Fruit fly (Drosophila melanogaster) whole organism, embryonic: Measurements from ENCODE around the gene pr.

ENCODE experiments used
- Aef1 ChIP-seq: fragments of 200-800 bp; sonication (Bioruptor generic); IDR thresholded peaks from 3 replicates; pipeline ENCODE4 v1.3.6; 2022; ENCODE audit warnings: missing biosample characterization, missing genetic modification characterization
- CG10321 ChIP-seq: fragments of 200-800 bp; sonication (Bioruptor generic); IDR thresholded peaks from 2 replicates; pipeline ENCODE4 v1.3.6; 2022; ENCODE audit warnings: missing biosample characterization, missing genetic modification characterization
- CG10462 ChIP-seq: fragments of 200-800 bp; sonication (Bioruptor generic); optimal IDR thresholded peaks from 2 replicates; lab custom pipeline; 2016; ENCODE audit warnings: missing biosample characterization, missing genetic modification characterization
- CG12155 ChIP-seq: fragments of 200-800 bp; sonication (Bioruptor generic); optimal IDR thresholded peaks from 3 replicates; lab custom pipeline; 2016; ENCODE audit warnings: missing biosample characterization, missing genetic modification characterization
- CG12299 ChIP-seq: fragments of 200-800 bp; sonication (Bioruptor generic); optimal IDR thresholded peaks from 2 replicates; lab custom pipeline; 2018; ENCODE audit warnings: missing biosample characterization, mild to moderate bottlenecking, missing genetic modification characterization
- CG14860 ChIP-seq: fragments of 200-800 bp; sonication (Bioruptor generic); IDR thresholded peaks from 3 replicates; pipeline ENCODE4 v1.3.6; 2022; ENCODE audit warnings: missing biosample characterization, missing genetic modification characterization; ENCODE audit not compliant: partially characterized antibody
- CG15269 ChIP-seq: fragments of 200-800 bp; sonication (Bioruptor generic); optimal IDR thresholded peaks from 2 replicates; lab custom pipeline; 2018; ENCODE audit warnings: missing biosample characterization, mild to moderate bottlenecking, missing genetic modification characterization, moderate library complexity
- CG1529 ChIP-seq: fragments of 200-800 bp; sonication (Bioruptor generic); optimal IDR thresholded peaks from 3 replicates; lab custom pipeline; 2018; ENCODE audit warnings: missing biosample characterization, missing genetic modification characterization
- CG1603 ChIP-seq: fragments of 200-800 bp; sonication (Bioruptor generic); optimal IDR thresholded peaks from 2 replicates; lab custom pipeline; 2019; ENCODE audit warnings: missing biosample characterization, mild to moderate bottlenecking, missing genetic modification characterization, moderate library complexity
- CG17359 ChIP-seq: fragments of 200-800 bp; sonication (Bioruptor generic); optimal IDR thresholded peaks from 3 replicates; lab custom pipeline; 2018; ENCODE audit warnings: missing biosample characterization, mild to moderate bottlenecking, missing genetic modification characterization, moderate library complexity
- CG17361 ChIP-seq: fragments of 200-800 bp; sonication (Bioruptor generic); IDR thresholded peaks from 3 replicates; pipeline ENCODE4 v1.3.6; 2022; ENCODE audit warnings: missing biosample characterization, missing genetic modification characterization
- CG2202 ChIP-seq: fragments of 200-800 bp; sonication (Bioruptor generic); optimal IDR thresholded peaks from 2 replicates; lab custom pipeline; 2018; ENCODE audit warnings: missing biosample characterization, mild to moderate bottlenecking, missing genetic modification characterization
- CG31388 ChIP-seq: fragments of 200-800 bp; sonication (Bioruptor generic); optimal IDR thresholded peaks from 2 replicates; lab custom pipeline; 2016; ENCODE audit warnings: missing biosample characterization, missing genetic modification characterization
- CG3281 ChIP-seq: fragments of 200-800 bp; sonication (Bioruptor generic); optimal IDR thresholded peaks from 3 replicates; lab custom pipeline; 2017; ENCODE audit warnings: missing biosample characterization, mild to moderate bottlenecking, missing genetic modification characterization
- CG33213 ChIP-seq: fragments of 200-800 bp; sonication (Bioruptor generic); optimal IDR thresholded peaks from 3 replicates; lab custom pipeline; 2016; ENCODE audit warnings: missing biosample characterization, missing genetic modification characterization
- CG4404 ChIP-seq: fragments of 200-800 bp; sonication (Bioruptor generic); IDR thresholded peaks from 2 replicates; pipeline ENCODE4 v1.3.6; 2022; ENCODE audit warnings: missing biosample characterization, missing genetic modification characterization
- CG5180 ChIP-seq: fragments of 200-800 bp; sonication (Bioruptor generic); optimal IDR thresholded peaks from 3 replicates; lab custom pipeline; 2017; ENCODE audit warnings: missing biosample characterization, missing genetic modification characterization, mild to moderate bottlenecking, moderate library complexity, missing genetic modification reagents
- CG7987 ChIP-seq: fragments of 200-800 bp; sonication (Bioruptor generic); optimal IDR thresholded peaks from 2 replicates; lab custom pipeline; 2018; ENCODE audit warnings: missing biosample characterization, mild to moderate bottlenecking, missing genetic modification characterization, moderate library complexity
- CG8089 ChIP-seq: fragments of 200-800 bp; sonication (Bioruptor generic); optimal IDR thresholded peaks from 3 replicates; lab custom pipeline; 2016; ENCODE audit warnings: missing biosample characterization, missing genetic modification characterization
- CG9932 ChIP-seq: fragments of 200-800 bp; sonication (Bioruptor generic); IDR thresholded peaks from 2 replicates; pipeline ENCODE4 v1.3.6; 2022; ENCODE audit warnings: missing biosample characterization, missing genetic modification characterization
- Chrac-16 ChIP-seq: fragments of 200-800 bp; sonication (Bioruptor generic); optimal IDR thresholded peaks from 3 replicates; lab custom pipeline; 2016; ENCODE audit warnings: missing biosample characterization, missing genetic modification characterization
- D ChIP-seq, 2 experiments: fragments of 200-800 bp in 1 of 2; fragments of >200 bp in 1 of 2; sonication (Bioruptor generic) in 1 of 2; optimal IDR thresholded peaks; 2 replicates in 1 of 2; 3 replicates in 1 of 2; lab custom pipeline; 2017; ENCODE audit warnings: mild to moderate bottlenecking in 1 of 2, missing biosample characterization in 1 of 2, missing genetic modification characterization in 1 of 2, missing genetic modification reagents in 1 of 2
- Dbx ChIP-seq: fragments of 200-800 bp; sonication (Bioruptor generic); IDR thresholded peaks from 3 replicates; pipeline ENCODE4 v1.3.6; 2022; ENCODE audit warnings: missing biosample characterization, missing genetic modification characterization
- HLH3B ChIP-seq: fragments of 200-800 bp; sonication (Bioruptor generic); IDR thresholded peaks from 2 replicates; pipeline ENCODE4 v1.3.6; 2022; ENCODE audit warnings: missing biosample characterization, missing genetic modification characterization
- Lhr ChIP-seq: fragments of 200-800 bp; sonication (Bioruptor generic); optimal IDR thresholded peaks from 3 replicates; lab custom pipeline; 2017; ENCODE audit warnings: mild to moderate bottlenecking, missing biosample characterization, missing genetic modification reagents, missing genetic modification characterization
- Max ChIP-seq: fragments of 200-800 bp; sonication (Bioruptor generic); optimal IDR thresholded peaks from 2 replicates; lab custom pipeline; 2016; ENCODE audit warnings: missing biosample characterization, mild to moderate bottlenecking, missing genetic modification characterization
- NC2α ChIP-seq: fragments of 200-800 bp; sonication (Bioruptor generic); optimal IDR thresholded peaks from 2 replicates; lab custom pipeline; 2016; ENCODE audit warnings: missing biosample characterization, missing genetic modification characterization
- NK7.1 ChIP-seq: fragments of 200-800 bp; sonication (Bioruptor generic); optimal IDR thresholded peaks from 3 replicates; lab custom pipeline; 2016; ENCODE audit warnings: missing biosample characterization, missing genetic modification characterization
- NfI ChIP-seq: fragments of 200-800 bp; sonication (Bioruptor generic); optimal IDR thresholded peaks from 3 replicates; lab custom pipeline; 2018; ENCODE audit warnings: missing biosample characterization, mild to moderate bottlenecking, missing genetic modification characterization, moderate library complexity
- Optix ChIP-seq: fragments of 200-800 bp; sonication (Bioruptor generic); IDR thresholded peaks from 3 replicates; pipeline ENCODE4 v1.3.6; 2022; ENCODE audit warnings: missing biosample characterization, missing genetic modification characterization
- Sin3A ChIP-seq: fragments of >200 bp; optimal IDR thresholded peaks from 2 replicates; lab custom pipeline; 2018
- Ssrp ChIP-seq: fragments of 200-800 bp; sonication (Bioruptor generic); optimal IDR thresholded peaks from 2 replicates; lab custom pipeline; 2018; ENCODE audit warnings: missing biosample characterization, mild to moderate bottlenecking, missing genetic modification characterization, moderate library complexity
- Taf1 ChIP-seq: fragments of 200-800 bp; sonication (Bioruptor generic); IDR thresholded peaks from 2 replicates; pipeline ENCODE4 v1.3.6; 2022; ENCODE audit warnings: missing biosample characterization, missing genetic modification characterization
- Xrp1 ChIP-seq: fragments of 200-800 bp; sonication (Bioruptor generic); IDR thresholded peaks from 2 replicates; pipeline ENCODE4 v1.3.6; 2022; ENCODE audit warnings: missing biosample characterization, missing genetic modification characterization
- ase ChIP-seq: fragments of 200-800 bp; sonication (Bioruptor generic); IDR thresholded peaks from 3 replicates; pipeline ENCODE4 v1.3.6; 2022; ENCODE audit warnings: missing biosample characterization, missing genetic modification characterization
- dysf ChIP-seq: fragments of 200-800 bp; sonication (Bioruptor generic); IDR thresholded peaks from 3 replicates; pipeline ENCODE4 v1.3.6; 2022; ENCODE audit warnings: missing biosample characterization, missing genetic modification characterization
- fd102C ChIP-seq: fragments of 200-800 bp; sonication (Bioruptor generic); optimal IDR thresholded peaks from 2 replicates; lab custom pipeline; 2018; ENCODE audit warnings: missing biosample characterization, mild to moderate bottlenecking, missing genetic modification characterization, moderate library complexity
- gfzf ChIP-seq: fragments of 200-800 bp; sonication (Bioruptor generic); optimal IDR thresholded peaks from 2 replicates; lab custom pipeline; 2016; ENCODE audit warnings: missing biosample characterization, mild to moderate bottlenecking, missing genetic modification characterization, moderate library complexity
- kay ChIP-seq: fragments of 200-800 bp; sonication (Bioruptor generic); optimal IDR thresholded peaks from 2 replicates; lab custom pipeline; 2016; ENCODE audit warnings: missing biosample characterization, missing genetic modification characterization
- kni ChIP-seq: fragments of 200-800 bp; sonication (Bioruptor generic); optimal IDR thresholded peaks from 3 replicates; lab custom pipeline; 2017; ENCODE audit warnings: mild to moderate bottlenecking, missing biosample characterization, missing genetic modification reagents, missing genetic modification characterization
- lbe ChIP-seq: fragments of 200-800 bp; sonication (Bioruptor generic); optimal IDR thresholded peaks from 2 replicates; lab custom pipeline; 2016; ENCODE audit warnings: missing biosample characterization, mild to moderate bottlenecking, missing genetic modification characterization
- lmd ChIP-seq: fragments of 200-800 bp; sonication (Bioruptor generic); IDR thresholded peaks from 2 replicates; pipeline ENCODE4 v1.3.6; 2022; ENCODE audit warnings: missing biosample characterization, missing genetic modification characterization
- lola ChIP-seq, 3 experiments: fragments of >200 bp in 2 of 3; fragments of 200-800 bp in 1 of 3; sonication (Bioruptor generic) in 1 of 3; optimal IDR thresholded peaks; 2 replicates each; lab custom pipeline; 2017 to 2019; ENCODE audit warnings: missing biosample characterization in 3 of 3, missing genetic modification characterization in 3 of 3, mild to moderate bottlenecking in 1 of 3, moderate library complexity in 1 of 3
- pita ChIP-seq: fragments of 200-800 bp; sonication (Bioruptor generic); optimal IDR thresholded peaks from 2 replicates; lab custom pipeline; 2017; ENCODE audit warnings: missing biosample characterization, mild to moderate bottlenecking, missing genetic modification characterization
- psq ChIP-seq: fragments of 200-800 bp; sonication (Bioruptor generic); optimal IDR thresholded peaks from 2 replicates; lab custom pipeline; 2017; ENCODE audit warnings: missing biosample characterization, missing genetic modification characterization
- ranshi ChIP-seq: fragments of 200-800 bp; sonication (Bioruptor generic); IDR thresholded peaks from 2 replicates; pipeline ENCODE4 v1.3.6; 2022; ENCODE audit warnings: missing biosample characterization, missing genetic modification characterization
- repo ChIP-seq: fragments of 200-800 bp; sonication (Bioruptor generic); optimal IDR thresholded peaks from 2 replicates; lab custom pipeline; 2016; ENCODE audit warnings: missing biosample characterization, missing genetic modification characterization
- sisA ChIP-seq: fragments of 200-800 bp; sonication (Bioruptor generic); IDR thresholded peaks from 2 replicates; pipeline ENCODE4 v1.3.6; 2022; ENCODE audit warnings: missing biosample characterization, missing genetic modification characterization
- slou ChIP-seq: fragments of 200-800 bp; sonication (Bioruptor generic); optimal IDR thresholded peaks from 3 replicates; lab custom pipeline; 2016; ENCODE audit warnings: missing biosample characterization, missing genetic modification characterization
- so ChIP-seq: fragments of 200-800 bp; sonication (Bioruptor generic); IDR thresholded peaks from 3 replicates; pipeline ENCODE4 v1.3.6; 2022; ENCODE audit warnings: missing biosample characterization, missing genetic modification characterization
- vfl ChIP-seq: fragments of 200-800 bp; sonication (Bioruptor generic); optimal IDR thresholded peaks from 2 replicates; lab custom pipeline; 2016; ENCODE audit warnings: missing biosample characterization, missing genetic modification characterization
- wdn ChIP-seq: fragments of 200-800 bp; sonication (Bioruptor generic); IDR thresholded peaks from 2 replicates; pipeline ENCODE4 v1.3.6; 2022; ENCODE audit warnings: missing biosample characterization, missing genetic modification characterization

pr gene

DNA sequence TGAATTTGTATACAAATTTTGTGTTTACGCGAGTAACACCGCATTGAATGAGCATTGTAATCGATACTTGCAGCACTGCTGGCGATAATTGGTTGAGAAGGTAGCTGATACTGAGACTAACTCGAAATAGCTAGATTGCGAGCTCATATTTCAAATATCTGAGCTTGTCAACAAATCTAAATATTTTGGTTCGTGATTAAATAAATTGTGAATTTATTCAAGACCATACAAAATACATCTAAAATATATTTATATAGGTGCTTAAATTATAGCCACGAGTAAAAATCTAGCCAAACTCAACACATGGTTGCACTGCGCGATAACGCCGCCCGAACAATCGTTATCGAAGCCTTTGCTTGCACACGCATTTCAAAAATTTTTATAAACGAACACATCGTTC lies 18.5 kb upstream of the pr start, which contains the start of the genes Taf13 and nesd (continued):
- TF ChIP-seq Dbx (GFP tag; lab: Robert Waterston, UW), result no peak; the same call in 2 of the 3 replicates
- peak; percentile 33 for TF ChIP-seq slou (GFP tag; lab: Kevin White, UChicago)
- no peak for TF ChIP-seq CG31388
- TF ChIP-seq gfzf, result no peak
- TF ChIP-seq Ssrp (tag; lab: Kevin White, UChicago), result peak; percentile 10
- TF ChIP-seq kay (GFP tag; lab: Kevin White, UChicago), result no peak
- TF ChIP-seq Optix, result no peak
- no peak for TF ChIP-seq HLH3B
- no peak for TF ChIP-seq repo
- TF ChIP-seq lola (GFP tag; optimal IDR thresholded peaks at IDR 0.05; lab: Kevin White, UChicago), result peak in 1 of 3 experiments; percentile 46
- TF ChIP-seq CG2202 (tag; lab: Kevin White, UChicago), result no peak
- no peak for TF ChIP-seq CG12299 (tag; lab: Kevin White, UChicago)
- peak; percentile 18 for TF ChIP-seq CG33213 (GFP tag; lab: Kevin White, UChicago)
- no peak for TF ChIP-seq psq (GFP tag; lab: Kevin White, UChicago)
- no peak for TF ChIP-seq kni (GFP tag; lab: Kevin White, UChicago)
- TF ChIP-seq lbe (GFP tag; lab: Kevin White, UChicago), result peak; percentile 27
- TF ChIP-seq D (optimal IDR thresholded peaks at IDR 0.05; lab: Kevin White, UChicago), result no peak
- no peak for TF ChIP-seq D (GFP tag; optimal IDR thresholded peaks at IDR 0.05; lab: Kevin White, UChicago)
- TF ChIP-seq so (GFP tag; lab: Robert Waterston, UW), result no peak
- TF ChIP-seq CG10321 (GFP tag; lab: Robert Waterston, UW), result no peak
- peak; percentile 11 for TF ChIP-seq Chrac-16 (GFP tag; lab: Kevin White, UChicago)
- TF ChIP-seq sisA (GFP tag; lab: Robert Waterston, UW), result no peak
- no peak for TF ChIP-seq NC2α (GFP tag; lab: Kevin White, UChicago)
- no peak for TF ChIP-seq vfl (GFP tag; lab: Kevin White, UChicago)
- TF ChIP-seq Lhr (GFP tag; lab: Kevin White, UChicago), result peak; percentile 55
- no peak for TF ChIP-seq Aef1 (GFP tag; lab: Robert Waterston, UW)
- TF ChIP-seq CG17361 (GFP tag; lab: Robert Waterston, UW), result peak; percentile 77
- TF ChIP-seq ranshi (GFP tag; lab: Robert Waterston, UW), result no peak
- no peak for TF ChIP-seq ase (GFP tag; lab: Robert Waterston, UW)
- no peak for TF ChIP-seq CG1529
- TF ChIP-seq CG17359 (tag; lab: Kevin White, UChicago), result no peak
- no peak for TF ChIP-seq CG10462 (GFP tag; lab: Kevin White, UChicago)
- TF ChIP-seq pita (GFP tag; lab: Kevin White, UChicago), result no peak
- TF ChIP-seq CG15269 (tag; lab: Kevin White, UChicago), result peak; percentile 32
- TF ChIP-seq CG1603 (tag; lab: Kevin White, UChicago), result peak; percentile 29
- TF ChIP-seq Max (GFP tag; lab: Kevin White, UChicago), result peak; percentile 64
- peak; percentile 28 for TF ChIP-seq CG12155 (GFP tag; lab: Kevin White, UChicago)
- TF ChIP-seq CG7987 (GFP tag; lab: Kevin White, UChicago), result no peak
- TF ChIP-seq wdn, result no peak
- no peak for TF ChIP-seq CG8089 (GFP tag; lab: Kevin White, UChicago)
- TF ChIP-seq CG14860, result peak; percentile 82
- TF ChIP-seq lmd (GFP tag; lab: Robert Waterston, UW), result peak; percentile 6; the same call in 1 of the 2 replicates
- TF ChIP-seq NfI (GFP tag; lab: Kevin White, UChicago), result peak; percentile 46
- TF ChIP-seq fd102C, result no peak
- TF ChIP-seq Sin3A (lab: Kevin White, UChicago), result peak; percentile 92
- no peak for TF ChIP-seq NK7.1
- no peak for TF ChIP-seq Taf1 (GFP tag; lab: Robert Waterston, UW)
- TF ChIP-seq CG9932 (GFP tag; lab: Robert Waterston, UW), result peak; percentile 50
- no peak for TF ChIP-seq CG4404 (GFP tag; lab: Robert Waterston, UW)
- TF ChIP-seq CG5180 (GFP tag; lab: Kevin White, UChicago), result no peak
- TF ChIP-seq Xrp1 (GFP tag; lab: Robert Waterston, UW), result peak; percentile 31; the same call in 1 of the 2 replicates
- peak; percentile 44; the same call in 1 of the 3 replicates for TF ChIP-seq dysf
- TF ChIP-seq CG3281, result peak; percentile 29
